Fruit fly (Drosophila melanogaster): Measurements from ENCODE around the gene CG14384.

CG14384 gene

dm6 chr3R:12985828-12986530 lies 18.5 kb upstream of the CG14384 start, which contains the start of gene CG31342 (continued):
- no peak for TF ChIP-seq CG8359 (GFP tag; optimal IDR thresholded peaks at IDR 0.05; ENCODE audit: borderline replicate concordance)
- TF ChIP-seq crc (GFP tag; optimal IDR thresholded peaks at IDR 0.05) = no peak
- no peak for TF ChIP-seq HLHmδ (GFP tag; optimal IDR thresholded peaks at IDR 0.05)
- peak; percentile 54 for TF ChIP-seq Fer1 (GFP tag; optimal IDR thresholded peaks at IDR 0.05)
- TF ChIP-seq Taf1 (GFP tag; IDR thresholded peaks at IDR 0.05) = 0 out of 2 replicates have a peak, but pooled peaks have one; percentile 12
- TF ChIP-seq CG9437 (GFP tag; optimal IDR thresholded peaks at IDR 0.05) = no peak
- no peak for TF ChIP-seq CG5180 (GFP tag; optimal IDR thresholded peaks at IDR 0.05)
- TF ChIP-seq cwo (GFP tag; optimal IDR thresholded peaks at IDR 0.05) = no peak
- no peak for TF ChIP-seq tap (tag; optimal IDR thresholded peaks at IDR 0.05)
- TF ChIP-seq Spps (tag; optimal IDR thresholded peaks at IDR 0.05) = no peak
- no peak for TF ChIP-seq CG6254 (GFP tag; optimal IDR thresholded peaks at IDR 0.05)
- TF ChIP-seq lov (optimal IDR thresholded peaks at IDR 0.05) = no peak
- no peak for TF ChIP-seq lov (GFP tag; IDR thresholded peaks at IDR 0.05)
- TF ChIP-seq YL-1 (GFP tag; optimal IDR thresholded peaks at IDR 0.05) = peak; percentile 88
- TF ChIP-seq CG31224 (GFP tag; IDR thresholded peaks at IDR 0.05) = no peak
- TF ChIP-seq CG16863 (GFP tag; optimal IDR thresholded peaks at IDR 0.05) = no peak
- TF ChIP-seq CG10565 (GFP tag; optimal IDR thresholded peaks at IDR 0.05) = no peak
- no peak for TF ChIP-seq Abd-B (GFP tag; optimal IDR thresholded peaks at IDR 0.05)
- no peak for TF ChIP-seq vfl (GFP tag; optimal IDR thresholded peaks at IDR 0.05)
- TF ChIP-seq CG11093 (GFP tag; IDR thresholded peaks at IDR 0.05) = no peak
- TF ChIP-seq ase (GFP tag; IDR thresholded peaks at IDR 0.05) = no peak
- TF ChIP-seq pnt (GFP tag; optimal IDR thresholded peaks at IDR 0.05) = no peak
- TF ChIP-seq kah (GFP tag; optimal IDR thresholded peaks at IDR 0.05) = no peak
- no peak for TF ChIP-seq B-H1 (GFP tag; IDR thresholded peaks at IDR 0.05)
- TF ChIP-seq Tbp (GFP tag; optimal IDR thresholded peaks at IDR 0.05) = no peak
- no peak for TF ChIP-seq ham (GFP tag; IDR thresholded peaks at IDR 0.05)
- no peak for TF ChIP-seq CG16815 (GFP tag; optimal IDR thresholded peaks at IDR 0.05)
- TF ChIP-seq CG16779 (GFP tag; IDR thresholded peaks at IDR 0.05) = no peak
- TF ChIP-seq CG12659 (GFP tag; optimal IDR thresholded peaks at IDR 0.05) = peak; percentile 72
- peak; percentile 54; the same call in 1 of the 3 replicates for TF ChIP-seq zen2 (GFP tag; IDR thresholded peaks at IDR 0.05; ENCODE audit: partially characterized antibody)
- TF ChIP-seq CG31441 (GFP tag; IDR thresholded peaks at IDR 0.05) = no peak
- TF ChIP-seq Adf1 (GFP tag; IDR thresholded peaks at IDR 0.05) = no peak
- peak; percentile 52 for TF ChIP-seq CG15514 (GFP tag; optimal IDR thresholded peaks at IDR 0.05)
- no peak for TF ChIP-seq cad (GFP tag; optimal IDR thresholded peaks at IDR 0.05)
- peak; percentile 55; the same call in 1 of the 3 replicates for TF ChIP-seq hb (GFP tag; IDR thresholded peaks at IDR 0.05; ENCODE audit: partially characterized antibody)
- TF ChIP-seq wdn (GFP tag; IDR thresholded peaks at IDR 0.05) = no peak
- TF ChIP-seq D (optimal IDR thresholded peaks at IDR 0.05) = no peak
- TF ChIP-seq D (GFP tag; optimal IDR thresholded peaks at IDR 0.05) = no peak
- no peak for TF ChIP-seq onecut (GFP tag; IDR thresholded peaks at IDR 0.05)
- no peak for TF ChIP-seq CG7987 (GFP tag; optimal IDR thresholded peaks at IDR 0.05)
- peak; percentile 40; the same call in 1 of the 2 replicates for TF ChIP-seq ranshi (GFP tag; IDR thresholded peaks at IDR 0.05)
- TF ChIP-seq Rx (GFP tag; IDR thresholded peaks at IDR 0.05) = no peak
- no peak for TF ChIP-seq CG7928 (GFP tag; optimal IDR thresholded peaks at IDR 0.05)
- TF ChIP-seq sr (GFP tag; IDR thresholded peaks at IDR 0.05) = 0 out of 3 replicates have a peak, but pooled peaks have one; percentile 21
- no peak for TF ChIP-seq insv (GFP tag; optimal IDR thresholded peaks at IDR 0.05)
- TF ChIP-seq Usf (GFP tag; optimal IDR thresholded peaks at IDR 0.05) = no peak
- peak; percentile 12 for TF ChIP-seq Sin3A (optimal IDR thresholded peaks at IDR 0.05)
- no peak for TF ChIP-seq ewg (GFP tag; optimal IDR thresholded peaks at IDR 0.05)
- TF ChIP-seq Med (GFP tag) = peak; percentile 85
- TF ChIP-seq Rfx (GFP tag; IDR thresholded peaks at IDR 0.05) = peak; percentile 37; the same call in 1 of the 2 replicates
- TF ChIP-seq CG5245 (GFP tag; optimal IDR thresholded peaks at IDR 0.05) = no peak

Measured in whole organism, embryonic.